Worm (Caenorhabditis elegans): ENCODE measurements around the gene dsb-1.

ce11 chrIV:12366571-12366970 is 42.2 kb upstream of the dsb-1 start:
- no peak for TF ChIP-seq him-1 (tag; optimal IDR thresholded peaks at IDR 0.05)
- no peak for TF ChIP-seq dao-5 (tag; optimal IDR thresholded peaks at IDR 0.05)
